Worm (Caenorhabditis elegans): Measurements from ENCODE around the gene ttr-35.

DNA sequence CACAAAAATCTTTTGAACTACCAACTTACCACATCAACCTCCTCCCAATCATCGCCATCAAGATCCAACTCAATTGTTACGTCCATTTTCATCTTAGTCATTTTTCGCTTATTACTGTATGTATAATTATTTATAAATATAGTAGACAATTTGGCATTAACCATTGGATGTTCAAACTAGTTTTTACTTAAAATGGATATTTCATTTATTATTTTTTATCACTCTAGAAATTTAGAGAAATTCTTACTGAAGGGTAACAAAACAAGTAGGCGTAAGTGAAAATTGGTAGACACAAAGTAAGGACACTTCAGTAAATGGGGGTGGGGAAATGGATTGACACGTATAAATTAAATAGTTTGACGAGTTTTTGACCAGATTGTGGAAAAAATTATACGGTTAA is 12.3 kb upstream of the ttr-35 start, which contains the start of gene actl-1:
- TF ChIP-seq nhr-11 (tag; optimal IDR thresholded peaks at IDR 0.05), result no peak
- no peak for TF ChIP-seq ces-1 (GFP tag; optimal IDR thresholded peaks at IDR 0.05)
- TF ChIP-seq zip-4 (GFP tag; optimal IDR thresholded peaks at IDR 0.05), result no peak
- TF ChIP-seq fos-1 (tag; optimal IDR thresholded peaks at IDR 0.05), result no peak
- TF ChIP-seq lin-14 (GFP tag; optimal IDR thresholded peaks at IDR 0.05), result no peak
- TF ChIP-seq pax-3 (tag; optimal IDR thresholded peaks at IDR 0.05), result no peak
- no peak for TF ChIP-seq hlh-17 (GFP tag; optimal IDR thresholded peaks at IDR 0.05; ENCODE audit: borderline replicate concordance)
- no peak for TF ChIP-seq F16B12.6 (tag; optimal IDR thresholded peaks at IDR 0.05)
- no peak for TF ChIP-seq jun-1 (tag; optimal IDR thresholded peaks at IDR 0.05)
- no peak for TF ChIP-seq nhr-12 (tag; optimal IDR thresholded peaks at IDR 0.05)
- TF ChIP-seq grh-1 (GFP tag; IDR thresholded peaks at IDR 0.05), result no peak
- TF ChIP-seq unc-62 (GFP tag; optimal IDR thresholded peaks at IDR 0.05), result no peak

Measured in whole organism, L1 larva.